Worm (Caenorhabditis elegans) whole organism, mixed stage, embryonic: Measurements from ENCODE around the gene srg-60.

Experiments used
- M03D4.4 ChIP-seq: sonication (generic microtip); optimal IDR thresholded peaks from 2 replicates; lab custom pipeline; 2017; ENCODE audit warnings: mild to moderate bottlenecking, missing genetic modification characterization, missing compliant biosample characterization
- bed-3 ChIP-seq: fragments of 200-800 bp; sonication (Bioruptor generic); optimal IDR thresholded peaks from 3 replicates; lab custom pipeline; 2018; ENCODE audit warnings: mild to moderate bottlenecking, missing genetic modification characterization, moderate library complexity, missing compliant biosample characterization
- blmp-1 ChIP-seq: fragments of 150-350 bp; optimal IDR thresholded peaks from 2 replicates; lab custom pipeline; 2014; ENCODE audit warnings: missing biosample characterization, missing genetic modification characterization
- ceh-39 ChIP-seq: fragments of 150-350 bp; optimal IDR thresholded peaks from 2 replicates; lab custom pipeline; 2014; ENCODE audit warnings: missing biosample characterization, missing genetic modification characterization
- ceh-43 ChIP-seq: fragments of 200-800 bp; sonication (Bioruptor generic); optimal IDR thresholded peaks from 2 replicates; lab custom pipeline; 2018; ENCODE audit warnings: mild to moderate bottlenecking, missing genetic modification characterization, moderate library complexity, missing compliant biosample characterization
- ceh-83 ChIP-seq: fragments of 200-800 bp; sonication (Bioruptor generic); optimal IDR thresholded peaks from 2 replicates; lab custom pipeline; 2018; ENCODE audit warnings: mild to moderate bottlenecking, missing genetic modification characterization, missing compliant biosample characterization
- ces-1 ChIP-seq: fragments of 150-350 bp; optimal IDR thresholded peaks from 2 replicates; lab custom pipeline; 2014; ENCODE audit warnings: missing biosample characterization, missing genetic modification reagents, missing genetic modification characterization
- cnd-1 ChIP-seq: fragments of 200-800 bp; sonication (Bioruptor generic); optimal IDR thresholded peaks from 2 replicates; lab custom pipeline; 2018; ENCODE audit warnings: mild to moderate bottlenecking, missing genetic modification characterization, missing compliant biosample characterization
- drap-1 ChIP-seq: fragments of 200-800 bp; sonication (Bioruptor generic); optimal IDR thresholded peaks from 3 replicates; lab custom pipeline; 2018; ENCODE audit warnings: mild to moderate bottlenecking, missing genetic modification characterization, missing compliant biosample characterization
- elt-1 ChIP-seq: sonication (generic microtip); optimal IDR thresholded peaks from 2 replicates; lab custom pipeline; 2017; ENCODE audit warnings: missing genetic modification characterization, mild to moderate bottlenecking, missing compliant biosample characterization, antibody characterized with exemption, moderate library complexity, borderline replicate concordance; ENCODE audit not compliant: insufficient read depth
- elt-3 ChIP-seq: fragments of 150-350 bp; optimal IDR thresholded peaks from 2 replicates; lab custom pipeline; 2014; ENCODE audit warnings: missing biosample characterization, missing genetic modification characterization
- ham-2 ChIP-seq: fragments of 200-800 bp; sonication (Bioruptor generic); optimal IDR thresholded peaks from 2 replicates; lab custom pipeline; 2018; ENCODE audit warnings: mild to moderate bottlenecking, missing genetic modification characterization, missing compliant biosample characterization
- hlh-1 ChIP-seq: fragments of 150-350 bp; optimal IDR thresholded peaks from 2 replicates; lab custom pipeline; 2014; ENCODE audit warnings: missing biosample characterization, missing genetic modification reagents, missing genetic modification characterization
- lin-13 ChIP-seq: fragments of 150-350 bp; optimal IDR thresholded peaks from 2 replicates; lab custom pipeline; 2014; ENCODE audit warnings: missing biosample characterization, missing genetic modification characterization
- lsy-2 ChIP-seq: fragments of 150-350 bp; optimal IDR thresholded peaks from 2 replicates; lab custom pipeline; 2014; ENCODE audit warnings: missing biosample characterization, missing genetic modification characterization
- mab-5 ChIP-seq: fragments of 150-350 bp; optimal IDR thresholded peaks from 2 replicates; lab custom pipeline; 2014; ENCODE audit warnings: missing biosample characterization, missing genetic modification characterization
- mep-1 ChIP-seq: fragments of 150-350 bp; optimal IDR thresholded peaks from 2 replicates; lab custom pipeline; 2017; ENCODE audit warnings: missing biosample characterization, missing genetic modification reagents, missing genetic modification characterization, inconsistent platforms
- mls-2 ChIP-seq: sonication (generic microtip); optimal IDR thresholded peaks from 2 replicates; lab custom pipeline; 2016; ENCODE audit warnings: mild to moderate bottlenecking, missing genetic modification characterization, moderate library complexity, missing compliant biosample characterization
- nhr-12 ChIP-seq: fragments of 150-350 bp; optimal IDR thresholded peaks from 2 replicates; lab custom pipeline; 2014; ENCODE audit warnings: missing biosample characterization, missing genetic modification characterization
- nhr-2 ChIP-seq: fragments of 150-350 bp; optimal IDR thresholded peaks from 2 replicates; lab custom pipeline; 2014; ENCODE audit warnings: missing biosample characterization, missing genetic modification characterization
- nhr-237 ChIP-seq: fragments of 150-350 bp; optimal IDR thresholded peaks from 2 replicates; lab custom pipeline; 2014; ENCODE audit warnings: missing biosample characterization, missing genetic modification characterization
- nhr-28 ChIP-seq: fragments of 150-350 bp; optimal IDR thresholded peaks from 2 replicates; lab custom pipeline; 2014; ENCODE audit warnings: missing biosample characterization, missing genetic modification characterization
- nhr-76 ChIP-seq: sonication (generic microtip); optimal IDR thresholded peaks from 2 replicates; lab custom pipeline; 2017; ENCODE audit warnings: missing biosample characterization, missing genetic modification characterization
- pha-4 ChIP-seq: fragments of 150-350 bp; optimal IDR thresholded peaks from 2 replicates; lab custom pipeline; 2018; ENCODE audit warnings: missing biosample characterization, missing genetic modification reagents, missing genetic modification characterization
- snpc-4 ChIP-seq: fragments of 150-350 bp; optimal IDR thresholded peaks from 2 replicates; lab custom pipeline; 2014; ENCODE audit warnings: missing biosample characterization, missing genetic modification characterization
- sptf-1 ChIP-seq: sonication (generic microtip); optimal IDR thresholded peaks from 2 replicates; lab custom pipeline; 2017; ENCODE audit warnings: mild to moderate bottlenecking, missing genetic modification characterization, moderate library complexity, missing compliant biosample characterization
- tbx-8 ChIP-seq: fragments of 200-800 bp; sonication (Bioruptor generic); optimal IDR thresholded peaks from 2 replicates; lab custom pipeline; 2018; ENCODE audit warnings: mild to moderate bottlenecking, missing genetic modification characterization, moderate library complexity, missing compliant biosample characterization
- unc-120 ChIP-seq: sonication (generic microtip); optimal IDR thresholded peaks from 2 replicates; lab custom pipeline; 2017; ENCODE audit warnings: missing genetic modification characterization, missing compliant biosample characterization; ENCODE audit not compliant: poor library complexity, severe bottlenecking
- unc-39 ChIP-seq: fragments of 150-350 bp; optimal IDR thresholded peaks from 2 replicates; lab custom pipeline; 2014; ENCODE audit warnings: missing biosample characterization, missing genetic modification characterization
- unc-62 ChIP-seq: fragments of 150-350 bp; optimal IDR thresholded peaks from 2 replicates; lab custom pipeline; 2014; ENCODE audit warnings: missing biosample characterization, missing genetic modification reagents, missing genetic modification characterization
- zip-8 ChIP-seq: fragments of 150-350 bp; optimal IDR thresholded peaks from 2 replicates; lab custom pipeline; 2014; ENCODE audit warnings: missing biosample characterization, missing genetic modification characterization
- ztf-11 ChIP-seq: fragments of 150-350 bp; optimal IDR thresholded peaks from 2 replicates; lab custom pipeline; 2014; ENCODE audit warnings: missing biosample characterization, missing genetic modification characterization

Gene srg-60

ce11 chrV:2722555-2722954, at the start of gene srg-60:
Gene srg-60, minus strand, starts transcription at chrV:2722655.
- TF ChIP-seq snpc-4 (tag; lab: Kevin White, UChicago) (no peak), blmp-1 (tag; lab: Kevin White, UChicago) (no peak)

DNA sequence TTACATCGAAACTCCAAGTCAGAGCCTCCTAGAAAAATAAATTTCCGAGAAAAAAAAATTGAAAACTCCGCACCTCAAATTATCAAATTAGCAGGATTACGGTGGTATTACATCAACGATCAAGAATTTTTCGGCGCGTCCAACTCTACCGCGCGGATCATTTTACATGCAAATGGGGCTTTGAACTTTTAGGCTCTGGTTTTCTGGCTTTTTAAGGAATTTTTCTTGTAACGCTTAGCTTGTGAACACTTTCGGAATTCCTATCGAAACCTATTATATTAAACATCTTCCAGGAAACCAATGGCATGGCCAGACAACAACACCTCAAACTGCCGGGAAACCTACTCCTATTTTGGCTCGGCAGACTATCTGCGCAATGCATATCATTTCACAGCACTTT, 49.1 kb upstream of the srg-60 start, which contains the start of gene srh-56:
TSS of gene srh-56 (plus strand) at position 301 of the 400 bp plus-strand sequence.
- TF ChIP-seq hlh-1 (tag; lab: Kevin White, UChicago): no peak
- TF ChIP-seq elt-3 (tag; lab: Kevin White, UChicago): no peak
- no peak for TF ChIP-seq bed-3
- no peak for TF ChIP-seq mep-1 (tag; lab: Kevin White, UChicago)

DNA sequence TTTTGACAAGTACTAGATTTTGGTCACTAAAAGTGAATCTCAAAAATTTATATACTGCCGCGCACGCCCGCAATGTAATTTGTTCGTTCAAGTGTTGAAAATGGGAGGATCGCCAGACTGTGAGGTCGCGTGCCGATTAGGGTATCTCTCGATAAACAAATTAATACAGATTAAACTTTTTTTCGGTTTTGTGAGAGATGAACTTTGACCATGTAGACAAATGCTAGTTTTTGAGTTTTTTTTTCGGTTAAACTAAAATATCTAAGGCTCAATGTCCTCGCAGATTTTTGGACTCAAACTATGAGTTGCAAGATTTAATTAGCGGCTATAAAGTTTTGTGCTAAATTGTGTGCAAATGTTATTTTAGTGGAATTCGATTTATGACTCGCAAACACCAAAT, 47.3 kb upstream of the srg-60 start, which contains the start of gene dhs-15:
TSS of gene dhs-15 (minus strand) at position 101 of the 400 bp plus-strand sequence.
- TF ChIP-seq sptf-1 (no peak), ces-1 (GFP tag; lab: Kevin White, UChicago) (no peak), unc-62 (GFP tag; lab: Kevin White, UChicago) (no peak)

- no peak for TF ChIP-seq mab-5 (tag; lab: Kevin White, UChicago)
- no peak for TF ChIP-seq nhr-2 (tag; lab: Kevin White, UChicago)
- TF ChIP-seq hlh-1 (tag; lab: Kevin White, UChicago): no peak
- no peak for TF ChIP-seq tbx-8 (GFP tag; lab: Kevin White, UChicago)
Measured at ce11 chrV:2767465-2767864, 45.0 kb upstream of the srg-60 start, which contains the start of gene R05D8.9. Gene R05D8.9, minus strand, starts transcription at chrV:2767565.

ce11 chrV:2765052-2765451, 42.6 kb upstream of the srg-60 start, which contains the start of gene dhs-14:
Gene dhs-14, minus strand, starts transcription at chrV:2765200.
- TF ChIP-seq nhr-76 (tag; lab: Kevin White, UChicago): no peak
- no peak for TF ChIP-seq elt-1 (tag; lab: Kevin White, UChicago)
- TF ChIP-seq sptf-1: no peak
- no peak for TF ChIP-seq nhr-2 (tag; lab: Kevin White, UChicago)
- no peak for TF ChIP-seq zip-8
- TF ChIP-seq unc-39: no peak
- TF ChIP-seq lin-13 (tag; lab: Kevin White, UChicago): no peak
- TF ChIP-seq mab-5 (tag; lab: Kevin White, UChicago): no peak
- TF ChIP-seq unc-62 (GFP tag; lab: Kevin White, UChicago): no peak
- no peak for TF ChIP-seq nhr-12 (tag; lab: Kevin White, UChicago)
- no peak for TF ChIP-seq hlh-1 (tag; lab: Kevin White, UChicago)
- TF ChIP-seq ztf-11 (tag; lab: Kevin White, UChicago): no peak
- no peak for TF ChIP-seq pha-4
- TF ChIP-seq ces-1 (GFP tag; lab: Kevin White, UChicago): no peak
- no peak for TF ChIP-seq mep-1 (tag; lab: Kevin White, UChicago)
- no peak for TF ChIP-seq M03D4.4
- TF ChIP-seq mls-2 (tag; lab: Kevin White, UChicago): no peak
- TF ChIP-seq ham-2 (GFP tag; lab: Kevin White, UChicago): no peak
- TF ChIP-seq nhr-28 (tag; lab: Kevin White, UChicago): no peak
- TF ChIP-seq tbx-8 (GFP tag; lab: Kevin White, UChicago): no peak

DNA sequence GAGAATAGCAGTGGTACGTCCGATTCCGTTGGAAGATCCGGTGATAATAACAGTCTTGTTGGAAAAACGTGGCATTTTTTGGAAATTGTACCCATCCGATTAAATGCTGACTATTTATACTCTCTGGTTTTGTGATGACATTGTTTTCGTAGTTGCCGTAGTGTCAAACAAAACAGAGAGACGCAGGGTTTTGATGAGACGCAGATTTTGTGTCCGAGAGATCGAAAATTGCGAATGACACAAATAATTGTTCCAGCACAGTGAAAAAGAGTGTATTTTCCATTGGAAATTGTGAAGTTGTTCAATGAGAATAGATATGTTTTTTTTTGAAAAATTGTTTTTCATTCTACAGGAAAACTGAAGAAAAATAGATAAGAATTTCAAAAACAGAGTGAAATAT, 40.6 kb upstream of the srg-60 start, which contains the start of gene R05D8.7:
TSS of gene R05D8.7 (minus strand) at position 104 of the 400 bp plus-strand sequence.
- no peak for TF ChIP-seq lsy-2
- TF ChIP-seq nhr-12 (tag; lab: Kevin White, UChicago): no peak
- no peak for TF ChIP-seq elt-3 (tag; lab: Kevin White, UChicago)
- no peak for TF ChIP-seq elt-1 (tag; lab: Kevin White, UChicago)
- no peak for TF ChIP-seq nhr-2 (tag; lab: Kevin White, UChicago)
- TF ChIP-seq unc-120: no peak
- no peak for TF ChIP-seq zip-8

- TF ChIP-seq ceh-83 (GFP tag; lab: Kevin White, UChicago): no peak
- no peak for TF ChIP-seq unc-120
- no peak for TF ChIP-seq ztf-11 (tag; lab: Kevin White, UChicago)
- TF ChIP-seq nhr-28 (tag; lab: Kevin White, UChicago): no peak
- no peak for TF ChIP-seq sptf-1
- no peak for TF ChIP-seq ceh-43
- TF ChIP-seq cnd-1: no peak
- TF ChIP-seq drap-1 (GFP tag; lab: Kevin White, UChicago): no peak
- TF ChIP-seq ham-2 (GFP tag; lab: Kevin White, UChicago): no peak
- TF ChIP-seq bed-3: no peak
- TF ChIP-seq ceh-39 (tag; lab: Kevin White, UChicago): no peak
- TF ChIP-seq unc-39: no peak
- no peak for TF ChIP-seq M03D4.4
- TF ChIP-seq nhr-237 (tag; lab: Kevin White, UChicago): no peak
Measured at ce11 chrV:2761470-2761869, 39.0 kb upstream of the srg-60 start.
